Worm (Caenorhabditis elegans) whole organism, midembryonic: Measurements from ENCODE around the gene EGAP9.3.

Experiments
- T22C8.4 ChIP-seq: fragments of 200-800 bp; sonication (Bioruptor generic); IDR thresholded peaks from 2 replicates; pipeline ENCODE4 v1.3.6; 2022; ENCODE audit warnings: missing genetic modification characterization, missing compliant biosample characterization
- cog-1 ChIP-seq: sonication (generic microtip); optimal IDR thresholded peaks from 2 replicates; lab custom pipeline; 2016; ENCODE audit warnings: missing genetic modification characterization, missing compliant biosample characterization
- flt-1 ChIP-seq: fragments of 200-800 bp; sonication (Bioruptor generic); IDR thresholded peaks from 2 replicates; pipeline ENCODE4 v1.3.6; 2022; ENCODE audit warnings: missing genetic modification characterization, missing compliant biosample characterization
- klf-2 ChIP-seq: fragments of 200-800 bp; sonication (Bioruptor generic); conservative IDR thresholded peaks from 2 replicates; pipeline ENCODE4 v1.3.6; 2022; ENCODE audit warnings: missing genetic modification reagents, missing genetic modification characterization, missing compliant biosample characterization
- med-1 ChIP-seq: sonication (generic microtip); optimal IDR thresholded peaks from 2 replicates; lab custom pipeline; 2017; ENCODE audit warnings: missing genetic modification characterization, mild to moderate bottlenecking, missing compliant biosample characterization, antibody characterized with exemption, missing genetic modification reagents; ENCODE audit not compliant: insufficient read depth
- ref-1 ChIP-seq: fragments of 200-800 bp; sonication (Bioruptor generic); conservative IDR thresholded peaks from 2 replicates; pipeline ENCODE4 v1.3.6; 2022; ENCODE audit warnings: missing genetic modification reagents, missing genetic modification characterization, missing compliant biosample characterization
- tab-1 ChIP-seq: fragments of 200-800 bp; sonication (Bioruptor generic); IDR thresholded peaks from 2 replicates; pipeline ENCODE4 v1.3.6; 2022; ENCODE audit warnings: missing genetic modification characterization, missing compliant biosample characterization
- ztf-23 ChIP-seq: fragments of 200-800 bp; sonication (Bioruptor generic); IDR thresholded peaks from 2 replicates; pipeline ENCODE4 v1.3.6; 2022; ENCODE audit warnings: missing genetic modification reagents, missing genetic modification characterization, missing compliant biosample characterization
- ztf-29 ChIP-seq: fragments of 200-800 bp; sonication (Bioruptor generic); IDR thresholded peaks from 2 replicates; pipeline ENCODE4 v1.3.6; 2022; ENCODE audit warnings: missing genetic modification reagents, missing genetic modification characterization, missing compliant biosample characterization

DNA sequence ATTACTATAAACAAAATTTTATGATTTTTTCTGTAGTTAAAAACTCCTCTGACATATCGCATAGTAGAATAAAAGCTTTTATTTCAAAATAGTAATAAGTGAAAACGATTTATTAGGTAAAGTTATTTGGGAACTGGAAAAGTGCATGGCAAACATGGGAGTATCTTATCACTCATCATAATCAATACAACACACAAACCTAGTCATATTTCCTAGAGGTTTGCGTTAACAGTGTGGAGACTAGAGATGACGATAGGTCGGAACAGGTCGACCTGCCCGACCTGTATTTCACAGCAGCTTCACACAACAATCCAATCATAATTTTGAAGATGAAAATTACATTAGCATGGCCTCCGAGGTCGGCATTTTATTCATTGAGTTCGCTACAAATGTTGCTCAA lies at the start of gene EGAP9.3:
- no peak for TF ChIP-seq flt-1 (GFP tag; lab: Robert Waterston, UW)
- TF ChIP-seq cog-1 (tag; lab: Kevin White, UChicago): no peak
- TF ChIP-seq ref-1 (GFP tag; lab: Robert Waterston, UW): no peak
- no peak for TF ChIP-seq tab-1
- TF ChIP-seq med-1 (GFP tag; lab: Kevin White, UChicago): no peak
- TF ChIP-seq T22C8.4: no peak
- TF ChIP-seq ztf-23 (GFP tag; lab: Robert Waterston, UW): no peak
- TF ChIP-seq ztf-29 (GFP tag; lab: Robert Waterston, UW): no peak
- TF ChIP-seq klf-2: no peak
